Worm (Caenorhabditis elegans): ENCODE measurements around the gene F36D3.4.

- TF ChIP-seq pes-1 (GFP tag; IDR thresholded peaks at IDR 0.05), result no peak
- no peak for TF ChIP-seq ama-1 (optimal IDR thresholded peaks at IDR 0.05)
- TF ChIP-seq tra-4 (tag; optimal IDR thresholded peaks at IDR 0.05), result no peak
Observed at ce11 chrV:16479275-16479674, 38.2 kb downstream of the F36D3.4 start, which contains the start of gene T08G3.11.

Measured in whole organism, early embryonic.